Worm (Caenorhabditis elegans) whole organism, mixed stage, embryonic: ENCODE measurements around the gene W06A7.2.

Experiments used
- M03D4.4 ChIP-seq: sonication (generic microtip); optimal IDR thresholded peaks from 2 replicates; lab custom pipeline; 2017; ENCODE audit warnings: mild to moderate bottlenecking, missing genetic modification characterization, missing compliant biosample characterization
- ceh-83 ChIP-seq: fragments of 200-800 bp; sonication (Bioruptor generic); optimal IDR thresholded peaks from 2 replicates; lab custom pipeline; 2018; ENCODE audit warnings: mild to moderate bottlenecking, missing genetic modification characterization, missing compliant biosample characterization
- lin-13 ChIP-seq: fragments of 150-350 bp; optimal IDR thresholded peaks from 2 replicates; lab custom pipeline; 2014; ENCODE audit warnings: missing biosample characterization, missing genetic modification characterization
- nhr-12 ChIP-seq: fragments of 150-350 bp; optimal IDR thresholded peaks from 2 replicates; lab custom pipeline; 2014; ENCODE audit warnings: missing biosample characterization, missing genetic modification characterization
- nhr-237 ChIP-seq: fragments of 150-350 bp; optimal IDR thresholded peaks from 2 replicates; lab custom pipeline; 2014; ENCODE audit warnings: missing biosample characterization, missing genetic modification characterization
- ztf-11 ChIP-seq: fragments of 150-350 bp; optimal IDR thresholded peaks from 2 replicates; lab custom pipeline; 2014; ENCODE audit warnings: missing biosample characterization, missing genetic modification characterization

DNA sequence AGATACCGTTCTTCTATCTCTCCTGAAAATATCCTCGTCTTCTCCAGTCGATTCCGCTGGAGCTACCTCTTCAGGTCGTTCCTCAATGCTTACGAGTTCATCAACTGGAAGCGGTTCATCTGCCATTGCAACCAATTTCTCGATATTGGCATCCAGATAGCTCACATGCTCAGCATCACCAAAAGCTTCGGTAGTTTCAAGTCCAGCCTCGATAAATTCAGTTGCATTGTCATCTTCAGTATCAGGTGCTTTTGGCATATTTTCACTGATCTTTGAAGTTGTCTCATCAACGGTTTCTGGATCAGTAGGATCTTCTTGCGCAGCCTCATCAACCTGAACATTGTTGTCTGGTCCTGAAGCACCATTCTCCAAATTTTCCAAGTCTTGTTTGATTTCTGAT, 20.0 kb downstream of the W06A7.2 start:
- TF ChIP-seq nhr-237 (tag; lab: Kevin White, UChicago) = no peak
- TF ChIP-seq M03D4.4 = no peak
- no peak for TF ChIP-seq nhr-12
- no peak for TF ChIP-seq ztf-11
- no peak for TF ChIP-seq lin-13 (tag; lab: Kevin White, UChicago)
- TF ChIP-seq ceh-83 (GFP tag; lab: Kevin White, UChicago) = no peak
